Worm (Caenorhabditis elegans) whole organism, L2 larva: Measurements from ENCODE around the gene Y42H9AR.4.

Experiments used
- C34F6.9 ChIP-seq: fragments of 150-350 bp; optimal IDR thresholded peaks from 2 replicates; lab custom pipeline; 2014; ENCODE audit warnings: missing biosample characterization, missing genetic modification characterization
- F13H6.1 ChIP-seq: sonication (generic microtip); optimal IDR thresholded peaks from 2 replicates; lab custom pipeline; 2016; ENCODE audit warnings: missing genetic modification characterization, missing compliant biosample characterization
- R02D3.7 ChIP-seq: fragments of 150-350 bp; optimal IDR thresholded peaks from 2 replicates; lab custom pipeline; 2014; ENCODE audit warnings: missing biosample characterization, missing genetic modification characterization
- Y55F3AM.14 ChIP-seq: fragments of 200-800 bp; sonication (Bioruptor generic); optimal IDR thresholded peaks from 2 replicates; lab custom pipeline; 2018; ENCODE audit warnings: mild to moderate bottlenecking, missing genetic modification characterization, missing compliant biosample characterization
- ZK546.5 ChIP-seq: sonication (generic microtip); optimal IDR thresholded peaks from 2 replicates; lab custom pipeline; 2017; ENCODE audit warnings: missing biosample characterization, missing genetic modification characterization
- alr-1 ChIP-seq: fragments of 150-350 bp; optimal IDR thresholded peaks from 2 replicates; lab custom pipeline; 2014; ENCODE audit warnings: missing biosample characterization, missing genetic modification characterization
- aly-2 ChIP-seq: fragments of 150-350 bp; optimal IDR thresholded peaks from 2 replicates; lab custom pipeline; 2014; ENCODE audit warnings: missing biosample characterization, missing genetic modification characterization
- ama-1 ChIP-seq: fragments of 150-350 bp; optimal IDR thresholded peaks from 2 replicates; lab custom pipeline; 2018; ENCODE audit warnings: inconsistent platforms
- blmp-1 ChIP-seq: sonication (generic microtip); optimal IDR thresholded peaks from 2 replicates; lab custom pipeline; 2017; ENCODE audit warnings: missing genetic modification characterization, mild to moderate bottlenecking, missing compliant biosample characterization, antibody characterized with exemption, moderate library complexity; ENCODE audit not compliant: insufficient read depth
- ceh-16 ChIP-seq: fragments of 150-350 bp; optimal IDR thresholded peaks from 2 replicates; lab custom pipeline; 2014; ENCODE audit warnings: missing biosample characterization, missing genetic modification characterization
- ceh-82 ChIP-seq: fragments of 150-350 bp; optimal IDR thresholded peaks from 2 replicates; lab custom pipeline; 2014; ENCODE audit warnings: missing biosample characterization, missing genetic modification characterization
- crh-2 ChIP-seq: sonication (generic microtip); optimal IDR thresholded peaks from 2 replicates; lab custom pipeline; 2017; ENCODE audit warnings: missing biosample characterization, missing genetic modification characterization
- dmd-4 ChIP-seq: sonication (generic microtip); optimal IDR thresholded peaks from 2 replicates; lab custom pipeline; 2017; ENCODE audit warnings: missing biosample characterization, missing genetic modification characterization
- egl-27 ChIP-seq: sonication (generic microtip); optimal IDR thresholded peaks from 3 replicates; lab custom pipeline; 2017; ENCODE audit warnings: missing biosample characterization, missing genetic modification reagents, missing genetic modification characterization
- elt-1 ChIP-seq: fragments of 150-350 bp; optimal IDR thresholded peaks from 2 replicates; lab custom pipeline; 2014; ENCODE audit warnings: missing biosample characterization, missing genetic modification characterization
- elt-3 ChIP-seq: sonication (generic microtip); optimal IDR thresholded peaks from 2 replicates; lab custom pipeline; 2017; ENCODE audit warnings: missing biosample characterization, missing genetic modification characterization
- fos-1 ChIP-seq: fragments of 150-350 bp; optimal IDR thresholded peaks from 2 replicates; lab custom pipeline; 2014; ENCODE audit warnings: missing biosample characterization, missing genetic modification characterization
- gmeb-1 ChIP-seq: fragments of 150-350 bp; optimal IDR thresholded peaks from 2 replicates; lab custom pipeline; 2014; ENCODE audit warnings: missing biosample characterization, missing genetic modification characterization
- lin-11 ChIP-seq: fragments of 150-350 bp; sonication (generic microtip); optimal IDR thresholded peaks from 2 replicates; lab custom pipeline; 2014; ENCODE audit warnings: missing biosample characterization, missing genetic modification characterization, inconsistent platforms, mixed read lengths
- lin-13 ChIP-seq: fragments of 150-350 bp; optimal IDR thresholded peaks from 2 replicates; lab custom pipeline; 2014; ENCODE audit warnings: missing biosample characterization, missing genetic modification reagents, missing genetic modification characterization
- lin-39 ChIP-seq: fragments of 150-350 bp; optimal IDR thresholded peaks from 2 replicates; lab custom pipeline; 2014; ENCODE audit warnings: missing biosample characterization, missing genetic modification reagents, missing genetic modification characterization
- lsy-2 ChIP-seq, 2 experiments: fragments of 150-350 bp in 1 of 2; sonication (generic microtip) in 1 of 2; optimal IDR thresholded peaks; 2 replicates each; lab custom pipeline; 2014 to 2017; ENCODE audit warnings: missing biosample characterization in 2 of 2, missing genetic modification characterization in 2 of 2
- mab-5 ChIP-seq: fragments of 150-350 bp; optimal IDR thresholded peaks from 2 replicates; lab custom pipeline; 2014; ENCODE audit warnings: missing biosample characterization, missing genetic modification characterization
- mbf-1 ChIP-seq: sonication (generic microtip); optimal IDR thresholded peaks from 2 replicates; lab custom pipeline; 2017; ENCODE audit warnings: missing biosample characterization, missing genetic modification characterization
- mdl-1 ChIP-seq, 2 experiments: fragments of 150-350 bp in 1 of 2; sonication (generic microtip) in 1 of 2; optimal IDR thresholded peaks; 2 replicates each; lab custom pipeline; 2017; ENCODE audit warnings: missing biosample characterization in 2 of 2, missing genetic modification characterization in 2 of 2
- nhr-10 ChIP-seq: sonication (generic microtip); optimal IDR thresholded peaks from 2 replicates; lab custom pipeline; 2017; ENCODE audit warnings: missing biosample characterization, missing genetic modification characterization
- nhr-11 ChIP-seq: fragments of 150-350 bp; optimal IDR thresholded peaks from 2 replicates; lab custom pipeline; 2014; ENCODE audit warnings: missing biosample characterization, missing genetic modification characterization
- nhr-12 ChIP-seq: fragments of 150-350 bp; optimal IDR thresholded peaks from 2 replicates; lab custom pipeline; 2014; ENCODE audit warnings: missing biosample characterization, missing genetic modification characterization
- nhr-129 ChIP-seq: fragments of 150-350 bp; optimal IDR thresholded peaks from 2 replicates; lab custom pipeline; 2014; ENCODE audit warnings: missing biosample characterization, missing genetic modification characterization
- nhr-23 ChIP-seq: fragments of 150-350 bp; optimal IDR thresholded peaks from 2 replicates; lab custom pipeline; 2014; ENCODE audit warnings: missing biosample characterization, missing genetic modification reagents, missing genetic modification characterization
- nhr-237 ChIP-seq: fragments of 150-350 bp; optimal IDR thresholded peaks from 2 replicates; lab custom pipeline; 2014; ENCODE audit warnings: missing biosample characterization, missing genetic modification characterization
- nhr-25 ChIP-seq: fragments of 150-350 bp; sonication (generic microtip); optimal IDR thresholded peaks from 3 replicates; lab custom pipeline; 2014; ENCODE audit warnings: missing biosample characterization, missing genetic modification characterization
- nhr-77 ChIP-seq: fragments of 150-350 bp; optimal IDR thresholded peaks from 2 replicates; lab custom pipeline; 2014; ENCODE audit warnings: missing biosample characterization, missing genetic modification characterization
- peb-1 ChIP-seq: fragments of 150-350 bp; optimal IDR thresholded peaks from 2 replicates; lab custom pipeline; 2014; ENCODE audit warnings: missing biosample characterization, missing genetic modification characterization
- sem-4 ChIP-seq: fragments of 150-350 bp; optimal IDR thresholded peaks from 2 replicates; lab custom pipeline; 2014; ENCODE audit warnings: missing biosample characterization, missing genetic modification reagents, missing genetic modification characterization
- skn-1 ChIP-seq: sonication (generic microtip); optimal IDR thresholded peaks from 2 replicates; lab custom pipeline; 2017; ENCODE audit warnings: missing biosample characterization, missing genetic modification characterization
- sma-3 ChIP-seq: sonication (generic microtip); optimal IDR thresholded peaks from 2 replicates; lab custom pipeline; 2016; ENCODE audit warnings: missing genetic modification reagents, missing genetic modification characterization, missing compliant biosample characterization
- sma-9 ChIP-seq, 2 experiments: fragments of 150-350 bp in 1 of 2; sonication (generic microtip) in 1 of 2; optimal IDR thresholded peaks; 2 replicates each; lab custom pipeline; 2014 to 2016; ENCODE audit warnings: missing genetic modification characterization in 2 of 2, mild to moderate bottlenecking in 1 of 2, missing biosample characterization in 1 of 2, missing compliant biosample characterization in 1 of 2, missing genetic modification reagents in 1 of 2, moderate library complexity in 1 of 2
- unc-39 ChIP-seq: fragments of 150-350 bp; optimal IDR thresholded peaks from 2 replicates; lab custom pipeline; 2014; ENCODE audit warnings: missing biosample characterization, missing genetic modification characterization
- unc-55 ChIP-seq: fragments of 150-350 bp; sonication (generic microtip); optimal IDR thresholded peaks from 3 replicates; lab custom pipeline; 2014; ENCODE audit warnings: missing biosample characterization, missing genetic modification reagents, missing genetic modification characterization
- zag-1 ChIP-seq: fragments of 150-350 bp; optimal IDR thresholded peaks from 2 replicates; lab custom pipeline; 2014; ENCODE audit warnings: missing biosample characterization, missing genetic modification characterization
- ztf-1 ChIP-seq: fragments of 200-800 bp; sonication (Bioruptor generic); conservative IDR thresholded peaks from 2 replicates; pipeline ENCODE4 v1.3.6; 2022; ENCODE audit warnings: missing genetic modification characterization, missing compliant biosample characterization
- ztf-11 ChIP-seq: sonication (generic microtip); optimal IDR thresholded peaks from 2 replicates; lab custom pipeline; 2017; ENCODE audit warnings: missing biosample characterization, missing genetic modification characterization
- ztf-4 ChIP-seq: fragments of 150-350 bp; optimal IDR thresholded peaks from 2 replicates; lab custom pipeline; 2014; ENCODE audit warnings: missing biosample characterization, missing genetic modification characterization

Gene Y42H9AR.4

DNA sequence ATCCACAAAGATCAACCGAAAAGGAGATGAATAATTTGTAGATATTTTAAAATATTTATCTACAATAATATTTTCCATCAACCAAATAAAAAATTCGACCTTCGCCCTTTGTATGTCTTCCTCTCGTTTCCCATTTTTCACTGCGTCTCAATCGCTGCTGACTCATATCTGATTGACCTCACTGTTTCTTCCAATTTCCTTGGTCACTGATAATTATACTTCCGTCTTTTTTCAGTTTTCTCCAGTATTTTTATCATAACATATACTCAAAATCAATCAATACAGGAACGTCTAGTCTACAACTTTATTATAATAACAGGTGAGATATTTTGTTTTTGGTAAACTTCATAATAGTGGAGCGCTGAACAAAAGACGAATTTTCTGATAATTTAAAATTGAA is 27.0 kb upstream of the Y42H9AR.4 start, which contains the start of gene pmk-3:
Gene pmk-3, plus strand, starts transcription at position 236 of the 400 bp plus-strand sequence.
- TF ChIP-seq lsy-2 (tag; optimal IDR thresholded peaks at IDR 0.05; lab: Kevin White, UChicago) (no peak), peb-1 (no peak), fos-1 (tag; lab: Kevin White, UChicago) (peak; percentile 96)

DNA sequence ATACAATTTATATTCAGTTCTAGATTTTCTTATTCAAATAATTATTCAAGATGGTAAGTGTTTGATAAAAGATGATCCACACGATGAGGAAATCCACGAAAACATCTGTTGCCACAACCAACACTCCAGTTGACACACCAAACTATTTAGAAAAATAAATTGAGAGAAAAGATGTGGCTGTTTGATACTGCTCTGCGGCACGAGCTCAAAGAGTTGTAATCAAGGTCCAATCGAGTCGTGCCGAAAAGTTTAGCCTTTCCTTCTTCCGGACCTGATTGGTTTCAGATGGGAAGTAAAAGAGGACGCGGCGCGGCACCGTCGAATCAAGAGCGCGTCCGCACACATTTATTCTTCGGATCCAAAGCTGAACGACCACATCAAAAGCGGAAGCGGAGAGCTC is 24.5 kb upstream of the Y42H9AR.4 start:
- no peak for TF ChIP-seq ztf-1
- no peak for TF ChIP-seq alr-1
- TF ChIP-seq ama-1 (lab: Kevin White, UChicago) = no peak

DNA sequence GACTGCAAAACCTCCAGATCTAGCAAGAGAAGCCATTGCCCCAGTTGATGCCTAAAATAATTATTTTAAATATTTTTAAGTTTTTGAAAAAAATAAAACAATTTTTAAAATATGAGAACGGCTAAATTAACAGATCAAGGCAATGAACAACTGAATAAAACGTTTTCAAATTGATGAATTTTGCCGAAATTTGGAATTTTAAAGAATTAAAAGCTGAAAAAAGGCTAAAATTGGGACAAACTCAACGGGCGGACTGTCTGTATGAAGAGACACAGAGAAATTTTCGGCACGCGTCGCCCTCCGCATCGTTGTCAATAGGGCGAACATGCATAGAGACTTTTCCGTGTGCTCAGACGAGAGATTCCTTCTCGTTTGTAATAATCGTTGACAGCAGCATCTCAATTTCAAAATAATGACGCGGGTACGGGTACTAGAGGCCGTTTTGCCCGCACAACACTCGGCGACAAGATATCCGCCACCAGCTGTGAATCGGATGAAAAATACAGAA is 24.0 kb upstream of the Y42H9AR.4 start, which contains the start of the genes isp-1 and islo-1:
Gene isp-1, minus strand, starts transcription at position 51 of the 508 bp plus-strand sequence.
Gene islo-1, plus strand, starts transcription at position 385 of the 508 bp plus-strand sequence.
- TF ChIP-seq sma-3 (no peak), alr-1 (no peak), peb-1 (no peak), F13H6.1 (tag; lab: Kevin White, UChicago) (peak; percentile 43), ztf-1 (no peak), unc-39 (tag; lab: Kevin White, UChicago) (no peak), ama-1 (lab: Kevin White, UChicago) (no peak), crh-2 (peak; percentile 58), skn-1 (tag; lab: Kevin White, UChicago) (no peak), mdl-1 (tag; optimal IDR thresholded peaks at IDR 0.05; lab: Kevin White, UChicago) (peak in 1 of 2 experiments; percentile 44), C34F6.9 (peak; percentile 81), gmeb-1 (no peak), sma-9 (GFP tag; optimal IDR thresholded peaks at IDR 0.05; lab: Kevin White, UChicago) (peak; percentile 6), sma-9 (tag; optimal IDR thresholded peaks at IDR 0.05; lab: Kevin White, UChicago) (no peak), nhr-10 (no peak), lsy-2 (tag; optimal IDR thresholded peaks at IDR 0.05; lab: Kevin White, UChicago) (peak in 1 of 2 experiments; percentile 69), nhr-25 (peak; percentile 20), unc-55 (peak; percentile 76), fos-1 (tag; lab: Kevin White, UChicago) (peak; percentile 45), nhr-11 (tag; lab: Kevin White, UChicago) (no peak), zag-1 (tag; lab: Kevin White, UChicago) (no peak), ZK546.5 (no peak), lin-11 (tag; lab: Kevin White, UChicago) (peak; percentile 36), R02D3.7 (tag; lab: Kevin White, UChicago) (no peak), nhr-129 (peak; percentile 80), egl-27 (tag; lab: Kevin White, UChicago) (no peak), mbf-1 (no peak), nhr-12 (no peak), nhr-237 (tag; lab: Kevin White, UChicago) (no peak), lin-13 (no peak), ceh-16 (tag; lab: Kevin White, UChicago) (no peak), lin-39 (tag; lab: Kevin White, UChicago) (no peak), sem-4 (no peak)

DNA sequence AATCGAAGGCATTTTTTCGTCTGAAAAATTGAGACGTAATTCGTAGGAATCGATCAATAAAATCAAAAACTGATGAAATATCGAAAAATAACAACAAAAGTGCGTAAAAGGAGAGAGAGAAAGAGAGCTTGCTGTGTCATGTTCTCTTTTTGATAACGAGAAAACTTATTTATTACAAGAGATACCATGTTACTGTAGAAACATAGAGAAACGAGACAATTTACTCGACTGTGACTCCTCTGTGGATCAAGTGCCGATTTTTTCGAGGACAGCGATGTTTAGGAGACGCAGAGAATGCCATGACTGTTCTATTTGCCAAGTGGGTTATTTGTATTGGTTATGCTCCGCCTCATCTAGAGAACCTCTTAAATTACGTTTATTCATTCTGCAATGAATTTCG is 21.5 kb upstream of the Y42H9AR.4 start, which contains the start of gene sph-1:
Gene sph-1, minus strand, starts transcription at position 23 of the 400 bp plus-strand sequence.
- TF ChIP-seq nhr-77 (tag; lab: Kevin White, UChicago) (no peak), crh-2 (peak; percentile 61), nhr-10 (no peak), blmp-1 (tag; lab: Kevin White, UChicago) (no peak), ceh-82 (tag; lab: Kevin White, UChicago) (no peak), Y55F3AM.14 (GFP tag; lab: Kevin White, UChicago) (no peak), sem-4 (no peak), gmeb-1 (peak; percentile 36), mdl-1 (tag; optimal IDR thresholded peaks at IDR 0.05; lab: Kevin White, UChicago) (no peak), nhr-23 (tag; lab: Kevin White, UChicago) (no peak), nhr-11 (tag; lab: Kevin White, UChicago) (no peak), ZK546.5 (no peak), mab-5 (no peak), aly-2 (tag; lab: Kevin White, UChicago) (no peak), zag-1 (tag; lab: Kevin White, UChicago) (no peak), lin-39 (tag; lab: Kevin White, UChicago) (no peak), egl-27 (tag; lab: Kevin White, UChicago) (no peak), ama-1 (lab: Kevin White, UChicago) (no peak), ztf-1 (no peak), ztf-11 (tag; lab: Kevin White, UChicago) (no peak), elt-3 (tag; lab: Kevin White, UChicago) (no peak), mbf-1 (no peak), lsy-2 (tag; optimal IDR thresholded peaks at IDR 0.05; lab: Kevin White, UChicago) (peak in 1 of 2 experiments; percentile 31), dmd-4 (no peak), ztf-4 (peak; percentile 39), C34F6.9 (peak; percentile 24), ceh-16 (tag; lab: Kevin White, UChicago) (no peak), sma-9 (GFP tag; optimal IDR thresholded peaks at IDR 0.05; lab: Kevin White, UChicago) (peak; percentile 63), sma-9 (tag; optimal IDR thresholded peaks at IDR 0.05; lab: Kevin White, UChicago) (no peak), alr-1 (no peak), unc-55 (no peak), elt-1 (tag; lab: Kevin White, UChicago) (no peak), nhr-129 (peak; percentile 65), skn-1 (tag; lab: Kevin White, UChicago) (no peak), R02D3.7 (tag; lab: Kevin White, UChicago) (no peak), unc-39 (tag; lab: Kevin White, UChicago) (no peak)
